Worm (Caenorhabditis elegans): ENCODE measurements around the gene K06H7.2.

DNA sequence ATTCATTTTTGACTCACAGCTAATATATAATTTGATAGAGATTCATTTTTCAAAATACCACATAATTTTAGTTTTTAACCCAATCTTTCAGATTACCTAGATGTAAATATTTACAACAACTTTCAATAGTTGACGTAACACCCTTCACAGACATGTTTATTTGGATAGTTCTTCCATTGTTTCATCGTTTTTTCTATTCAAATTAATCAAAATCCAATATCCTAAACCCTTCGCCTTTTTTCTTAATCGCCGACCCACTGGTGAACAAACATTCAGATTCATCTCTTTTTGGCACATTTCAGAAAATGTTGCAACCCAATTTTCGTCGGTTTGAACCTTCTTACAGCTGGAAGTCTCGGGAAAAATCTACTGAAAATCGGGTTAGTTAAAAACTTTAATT lies 5.6 kb downstream of the K06H7.2 start, which contains the start of gene K06H7.1:
- TF ChIP-seq tab-1 (GFP tag; IDR thresholded peaks at IDR 0.05) (no peak), flt-1 (GFP tag; IDR thresholded peaks at IDR 0.05) (no peak), ztf-23 (GFP tag; IDR thresholded peaks at IDR 0.05) (no peak), klf-2 (GFP tag; conservative IDR thresholded peaks at IDR 0.05) (no peak), cog-1 (tag; optimal IDR thresholded peaks at IDR 0.05) (no peak)
